Worm (Caenorhabditis elegans) whole organism, late embryonic: Measurements from ENCODE around the gene mob-3.

Experiments
- ama-1 ChIP-seq: fragments of 150-350 bp; optimal IDR thresholded peaks from 2 replicates; lab custom pipeline; 2014
- ets-4 ChIP-seq: sonication (generic microtip); optimal IDR thresholded peaks from 2 replicates; lab custom pipeline; 2016; ENCODE audit warnings: missing genetic modification characterization, missing compliant biosample characterization
- pha-4 ChIP-seq: fragments of 150-350 bp; optimal IDR thresholded peaks from 2 replicates; lab custom pipeline; 2018; ENCODE audit warnings: missing biosample characterization, missing genetic modification reagents, missing genetic modification characterization
- unc-86 ChIP-seq: sonication (generic microtip); optimal IDR thresholded peaks from 2 replicates; lab custom pipeline; 2016; ENCODE audit warnings: missing genetic modification characterization, missing compliant biosample characterization

ce11 chrIV:7407301-7407700 lies 18.6 kb upstream of the mob-3 start:
- TF ChIP-seq unc-86 (tag; lab: Kevin White, UChicago) = no peak
- no peak for TF ChIP-seq pha-4
- TF ChIP-seq ama-1 (lab: Kevin White, UChicago) = no peak
- TF ChIP-seq ets-4 (tag; lab: Kevin White, UChicago) = no peak
